Worm (Caenorhabditis elegans) whole organism, L4 larva: ENCODE results near the gene nhr-286.

Experiments used
- R02D3.7 ChIP-seq: fragments of 150-350 bp; sonication (generic microtip); optimal IDR thresholded peaks from 3 replicates; lab custom pipeline; 2014; ENCODE audit warnings: missing biosample characterization, missing genetic modification characterization
- ZK546.5 ChIP-seq, 2 experiments: sonication (generic microtip); optimal IDR thresholded peaks; 2 replicates each; lab custom pipeline; 2017; ENCODE audit warnings: missing biosample characterization in 2 of 2, missing genetic modification characterization in 2 of 2
- aly-2 ChIP-seq: sonication (generic microtip); optimal IDR thresholded peaks from 2 replicates; lab custom pipeline; 2018; ENCODE audit warnings: missing biosample characterization, missing genetic modification characterization
- ama-1 ChIP-seq: fragments of 150-350 bp; optimal IDR thresholded peaks from 2 replicates; lab custom pipeline; 2014; ENCODE audit warnings: inconsistent platforms, mixed read lengths
- ceh-44 ChIP-seq: fragments of 200-800 bp; sonication (Bioruptor generic); IDR thresholded peaks from 2 replicates; pipeline ENCODE4 v1.3.6; 2022; ENCODE audit warnings: missing genetic modification reagents, missing genetic modification characterization, missing compliant biosample characterization
- ces-1 ChIP-seq: fragments of 150-350 bp; sonication (generic microtip); optimal IDR thresholded peaks from 4 replicates; lab custom pipeline; 2014; ENCODE audit warnings: missing biosample characterization, missing genetic modification reagents, missing genetic modification characterization
- daf-19 ChIP-seq: fragments of 200-800 bp; sonication (Bioruptor generic); conservative IDR thresholded peaks from 2 replicates; pipeline ENCODE4 v1.3.6; 2022; ENCODE audit warnings: missing genetic modification characterization, missing compliant biosample characterization
- duxl-1 ChIP-seq: sonication (generic microtip); optimal IDR thresholded peaks from 2 replicates; lab custom pipeline; 2016; ENCODE audit warnings: mild to moderate bottlenecking, missing genetic modification characterization, moderate library complexity, missing compliant biosample characterization; ENCODE audit not compliant: poor library complexity
- dve-1 ChIP-seq: sonication (generic microtip); optimal IDR thresholded peaks from 2 replicates; lab custom pipeline; 2017; ENCODE audit warnings: antibody characterized with exemption, mild to moderate bottlenecking, missing genetic modification characterization, missing compliant biosample characterization; ENCODE audit not compliant: insufficient read depth
- egl-27 ChIP-seq: sonication (generic microtip); optimal IDR thresholded peaks from 3 replicates; lab custom pipeline; 2017; ENCODE audit warnings: missing biosample characterization, missing genetic modification reagents, missing genetic modification characterization
- gei-8 ChIP-seq: fragments of 200-800 bp; sonication (Bioruptor generic); optimal IDR thresholded peaks from 2 replicates; lab custom pipeline; 2018; ENCODE audit warnings: mild to moderate bottlenecking, missing genetic modification characterization, missing compliant biosample characterization
- hlh-11 ChIP-seq: fragments of 200-800 bp; sonication (Bioruptor generic); optimal IDR thresholded peaks from 2 replicates; lab custom pipeline; 2018; ENCODE audit warnings: mild to moderate bottlenecking, missing genetic modification characterization, missing compliant biosample characterization
- hlh-30 ChIP-seq: sonication (generic microtip); optimal IDR thresholded peaks from 2 replicates; lab custom pipeline; 2017; ENCODE audit warnings: antibody characterized with exemption, mild to moderate bottlenecking, missing genetic modification characterization, missing compliant biosample characterization; ENCODE audit not compliant: insufficient read depth
- hmg-1.1 ChIP-seq: fragments of 200-800 bp; sonication (Bioruptor generic); IDR thresholded peaks from 2 replicates; pipeline ENCODE4 v1.3.6; 2022; ENCODE audit warnings: missing genetic modification reagents, missing genetic modification characterization, missing compliant biosample characterization
- lin-1 ChIP-seq: fragments of 200-800 bp; sonication (Bioruptor generic); IDR thresholded peaks from 2 replicates; pipeline ENCODE4 v1.3.6; 2022; ENCODE audit warnings: missing genetic modification reagents, missing genetic modification characterization, missing compliant biosample characterization
- lin-13 ChIP-seq: fragments of 150-350 bp; optimal IDR thresholded peaks from 2 replicates; lab custom pipeline; 2014; ENCODE audit warnings: missing biosample characterization, missing genetic modification reagents, missing genetic modification characterization
- madf-9 ChIP-seq: fragments of 200-800 bp; sonication (Bioruptor generic); conservative IDR thresholded peaks from 2 replicates; pipeline ENCODE4 v1.3.6; 2022; ENCODE audit warnings: missing genetic modification reagents, missing genetic modification characterization, missing compliant biosample characterization
- nhr-102 ChIP-seq: sonication (generic microtip); optimal IDR thresholded peaks from 2 replicates; lab custom pipeline; 2016; ENCODE audit warnings: mild to moderate bottlenecking, missing genetic modification characterization, moderate library complexity, missing compliant biosample characterization
- nhr-237 ChIP-seq: sonication (generic microtip); optimal IDR thresholded peaks from 2 replicates; lab custom pipeline; 2017; ENCODE audit warnings: missing biosample characterization, missing genetic modification characterization
- nhr-25 ChIP-seq: sonication (generic microtip); optimal IDR thresholded peaks from 2 replicates; lab custom pipeline; 2017; ENCODE audit warnings: missing genetic modification characterization, mild to moderate bottlenecking, missing compliant biosample characterization, antibody characterized with exemption, moderate library complexity, borderline replicate concordance; ENCODE audit not compliant: insufficient read depth
- nhr-28 ChIP-seq: fragments of 150-350 bp; optimal IDR thresholded peaks from 2 replicates; lab custom pipeline; 2014; ENCODE audit warnings: missing biosample characterization, missing genetic modification characterization
- nhr-42 ChIP-seq: fragments of 200-800 bp; sonication (Bioruptor generic); IDR thresholded peaks from 2 replicates; pipeline ENCODE4 v1.3.6; 2022; ENCODE audit warnings: missing genetic modification characterization, missing compliant biosample characterization
- nhr-6 ChIP-seq: fragments of 150-350 bp; optimal IDR thresholded peaks from 2 replicates; lab custom pipeline; 2014; ENCODE audit warnings: missing biosample characterization, missing genetic modification characterization
- pha-4 ChIP-seq, 2 experiments: fragments of 150-350 bp in 1 of 2; fragments of 200-800 bp in 1 of 2; sonication (Bioruptor generic) in 1 of 2; IDR thresholded peaks in 1 of 2; optimal IDR thresholded peaks in 1 of 2; 2 replicates each; pipeline versions ENCODE4 v1.3.6 to Lab custom; 2014 to 2022; ENCODE audit warnings: missing genetic modification characterization in 2 of 2, missing genetic modification reagents in 2 of 2, missing biosample characterization in 1 of 2, missing compliant biosample characterization in 1 of 2
- php-3 ChIP-seq: fragments of 200-800 bp; sonication (Bioruptor generic); IDR thresholded peaks from 2 replicates; pipeline ENCODE4 v1.3.6; 2022; ENCODE audit warnings: missing genetic modification reagents, missing genetic modification characterization, missing compliant biosample characterization
- pqm-1 ChIP-seq: sonication (generic microtip); optimal IDR thresholded peaks from 2 replicates; lab custom pipeline; 2017; ENCODE audit warnings: missing biosample characterization, missing genetic modification characterization
- rbr-2 ChIP-seq: sonication (generic microtip); optimal IDR thresholded peaks from 2 replicates; lab custom pipeline; 2016; ENCODE audit warnings: missing genotype, missing genetic modification characterization, missing compliant biosample characterization
- spr-3 ChIP-seq: fragments of 200-800 bp; sonication (Bioruptor generic); optimal IDR thresholded peaks from 2 replicates; lab custom pipeline; 2018; ENCODE audit warnings: mild to moderate bottlenecking, missing genetic modification characterization, missing compliant biosample characterization
- tag-97 ChIP-seq: fragments of 200-800 bp; sonication (Bioruptor generic); IDR thresholded peaks from 2 replicates; pipeline ENCODE4 v1.3.6; 2022; ENCODE audit warnings: missing genetic modification characterization, missing compliant biosample characterization
- unc-62 ChIP-seq, 3 experiments: fragments of 150-350 bp in 1 of 3; sonication (generic microtip); optimal IDR thresholded peaks in 2 of 3; peaks in 1 of 3; 1 replicate in 1 of 3; 2 replicates in 2 of 3; lab custom pipeline; 2014 to 2017; ENCODE audit warnings: missing biosample characterization in 3 of 3, missing genetic modification characterization in 3 of 3, missing genetic modification reagents in 3 of 3, missing genotype in 1 of 3
- ztf-11 ChIP-seq: fragments of 150-350 bp; optimal IDR thresholded peaks from 2 replicates; lab custom pipeline; 2014; ENCODE audit warnings: missing biosample characterization, missing genetic modification characterization
- ztf-7 ChIP-seq: fragments of 150-350 bp; optimal IDR thresholded peaks from 2 replicates; lab custom pipeline; 2014; ENCODE audit warnings: missing biosample characterization, missing genetic modification characterization

The nhr-286 gene

DNA sequence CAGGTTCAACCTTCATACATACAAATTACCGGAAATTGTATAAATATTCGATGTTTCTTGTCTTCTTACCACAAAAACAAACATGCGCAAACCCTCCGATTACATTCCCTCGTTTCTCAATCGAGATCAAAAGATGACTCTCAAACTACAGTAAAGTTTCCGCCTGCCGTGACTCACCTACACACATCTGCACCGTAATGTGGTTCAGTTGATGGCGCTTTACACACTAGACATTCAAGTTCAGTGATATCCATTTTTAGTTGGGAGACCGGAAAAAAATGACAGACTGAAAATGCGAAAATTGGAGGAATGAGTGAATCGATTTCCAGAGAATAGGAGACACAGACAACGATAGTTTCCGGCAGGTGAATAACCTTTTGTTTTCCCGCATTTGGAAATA is at the start of gene nhr-286:
Gene nhr-286, minus strand, starts transcription at position 324 of the 400 bp plus-strand sequence.
- TF ChIP-seq hlh-30, result peak; percentile 13
- TF ChIP-seq nhr-25 (tag; lab: Kevin White, UChicago), result no peak
- peak; percentile 25 for TF ChIP-seq ama-1 (lab: Kevin White, UChicago)
- peak; percentile 32 for TF ChIP-seq dve-1 (tag; lab: Kevin White, UChicago)

DNA sequence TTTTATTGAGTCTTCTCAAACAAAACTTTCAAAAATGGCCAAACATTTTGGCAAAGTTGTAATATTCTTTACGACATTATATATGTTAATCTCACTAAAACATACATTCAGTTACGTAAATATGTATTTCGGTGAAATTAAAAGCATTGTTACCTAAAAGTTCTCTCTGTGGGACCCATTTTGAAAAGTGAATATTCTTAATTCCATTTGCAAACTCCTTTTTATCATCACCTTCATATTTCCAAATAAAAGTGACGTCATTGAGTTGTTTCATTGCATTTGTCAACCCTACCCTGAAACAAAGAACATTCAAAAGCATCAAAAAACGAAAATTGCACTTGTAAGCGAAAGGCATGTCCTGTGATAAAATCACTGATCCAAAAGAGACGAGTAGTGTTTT is 49.0 kb upstream of the nhr-286 start:
- TF ChIP-seq nhr-28 (tag; lab: Kevin White, UChicago), result peak; percentile 64
- TF ChIP-seq unc-62 (GFP tag; optimal IDR thresholded peaks at IDR 0.05 in 1 of 2; lab: Kevin White, UChicago), result peak in 1 of 2 experiments; percentile 91
- TF ChIP-seq unc-62 (tag; optimal IDR thresholded peaks at IDR 0.05; lab: Kevin White, UChicago), result no peak
- no peak for TF ChIP-seq ces-1 (GFP tag; lab: Kevin White, UChicago)
- TF ChIP-seq, all 104 proteins: peak for 2

DNA sequence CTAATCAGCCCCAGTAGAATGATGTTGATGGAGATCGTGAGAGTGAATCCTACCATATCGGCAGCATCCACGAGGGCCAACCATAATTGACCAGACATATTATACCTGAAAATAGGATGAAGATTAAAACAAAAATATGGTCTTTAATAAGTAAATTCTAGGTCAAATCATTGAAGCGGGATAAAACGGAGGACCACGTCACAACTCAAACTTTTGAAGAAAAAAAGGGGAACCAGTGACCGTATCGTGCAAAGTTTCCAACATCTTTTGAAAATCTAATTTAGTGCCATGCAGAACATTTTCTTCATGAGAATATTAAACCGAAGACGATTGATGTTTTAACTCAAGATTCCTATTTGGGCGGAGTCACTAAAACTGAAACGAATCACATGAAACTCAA is 46.9 kb upstream of the nhr-286 start, which contains the start of gene str-112:
Gene str-112, minus strand, starts transcription at position 101 of the 400 bp plus-strand sequence.
- no peak for TF ChIP-seq R02D3.7
- TF ChIP-seq rbr-2 (tag; lab: Kevin White, UChicago), result no peak
- TF ChIP-seq madf-9 (GFP tag; lab: Robert Waterston, UW), result no peak
- TF ChIP-seq nhr-42 (GFP tag; lab: Robert Waterston, UW), result no peak
- no peak for TF ChIP-seq tag-97 (GFP tag; lab: Robert Waterston, UW)
- TF ChIP-seq ceh-44 (GFP tag; lab: Robert Waterston, UW), result no peak
- TF ChIP-seq nhr-102 (tag; lab: Kevin White, UChicago), result no peak
- no peak for TF ChIP-seq hmg-1.1 (GFP tag; lab: Robert Waterston, UW)
- TF ChIP-seq ztf-7 (tag; lab: Kevin White, UChicago), result no peak
- no peak for TF ChIP-seq ces-1 (GFP tag; lab: Kevin White, UChicago)
- no peak for TF ChIP-seq spr-3 (GFP tag; lab: Kevin White, UChicago)

DNA sequence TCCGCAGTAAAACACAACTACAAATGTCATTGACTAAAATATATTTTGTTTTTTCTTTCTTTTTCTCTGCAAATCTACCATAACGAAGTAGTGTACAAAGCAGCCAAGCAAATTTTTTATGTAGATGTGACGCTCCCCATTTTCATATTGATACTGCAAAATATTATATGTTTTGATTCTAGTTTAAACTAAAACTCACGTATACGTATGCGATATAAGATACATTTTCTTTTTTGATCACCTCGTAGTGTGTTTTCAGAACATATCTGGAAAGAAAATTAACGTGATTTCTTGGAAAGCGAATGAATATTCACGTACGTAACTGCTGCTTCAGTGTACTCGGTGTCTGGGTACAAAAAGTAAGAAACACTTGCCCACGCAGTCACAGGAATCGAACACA is 45.4 kb upstream of the nhr-286 start:
- TF ChIP-seq duxl-1 (no peak), unc-62 (GFP tag; optimal IDR thresholded peaks at IDR 0.05 in 1 of 2; lab: Kevin White, UChicago) (peak in 1 of 2 experiments; percentile 94), unc-62 (tag; optimal IDR thresholded peaks at IDR 0.05; lab: Kevin White, UChicago) (no peak)

DNA sequence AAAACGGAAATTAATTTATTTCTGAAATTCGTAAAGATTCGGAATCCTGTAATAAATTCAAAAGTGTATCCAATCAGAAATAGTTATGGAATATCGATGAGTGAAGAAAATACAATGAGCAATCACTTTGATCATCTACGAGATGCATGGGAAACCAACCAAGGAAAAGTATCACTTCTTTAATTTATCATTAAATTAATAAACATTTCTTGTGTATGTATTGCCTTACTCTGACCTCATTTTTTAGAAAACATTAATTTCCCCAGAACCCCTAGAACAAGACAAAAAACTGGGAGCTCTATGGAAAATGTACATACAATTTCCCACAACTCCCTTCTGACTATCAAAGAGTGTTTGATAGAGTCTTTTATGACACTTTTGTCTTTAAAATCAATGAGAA is 42.6 kb upstream of the nhr-286 start, which contains the start of gene F10D2.16:
Gene F10D2.16, plus strand, starts transcription at position 301 of the 400 bp plus-strand sequence.
- no peak for TF ChIP-seq rbr-2 (tag; lab: Kevin White, UChicago)
- TF ChIP-seq aly-2 (tag; lab: Kevin White, UChicago), result no peak
- no peak for TF ChIP-seq lin-13 (GFP tag; lab: Kevin White, UChicago)
- no peak for TF ChIP-seq pqm-1 (tag; lab: Kevin White, UChicago)
- no peak for TF ChIP-seq lin-1 (GFP tag; lab: Robert Waterston, UW)
- no peak for TF ChIP-seq unc-62 (GFP tag; optimal IDR thresholded peaks at IDR 0.05 in 1 of 2; lab: Kevin White, UChicago)
- TF ChIP-seq unc-62 (tag; optimal IDR thresholded peaks at IDR 0.05; lab: Kevin White, UChicago), result no peak
- TF ChIP-seq gei-8 (GFP tag; lab: Kevin White, UChicago), result no peak
- no peak for TF ChIP-seq hlh-11 (tag; lab: Kevin White, UChicago)
- no peak for TF ChIP-seq egl-27 (tag; lab: Kevin White, UChicago)
- TF ChIP-seq ZK546.5 (tag; optimal IDR thresholded peaks at IDR 0.05; lab: Kevin White, UChicago), result no peak
- no peak for TF ChIP-seq nhr-6
- no peak for TF ChIP-seq pha-4 (GFP tag; IDR thresholded peaks at IDR 0.05; lab: Robert Waterston, UW)
- no peak for TF ChIP-seq pha-4 (tag; optimal IDR thresholded peaks at IDR 0.05; lab: Kevin White, UChicago)
- no peak for TF ChIP-seq nhr-25 (tag; lab: Kevin White, UChicago)
- no peak for TF ChIP-seq ztf-11
- no peak for TF ChIP-seq daf-19 (GFP tag; lab: Robert Waterston, UW)
- TF ChIP-seq spr-3 (GFP tag; lab: Kevin White, UChicago), result no peak
- TF ChIP-seq nhr-237 (tag; lab: Kevin White, UChicago), result no peak
- TF ChIP-seq php-3 (GFP tag; lab: Robert Waterston, UW), result no peak
